Worm (Caenorhabditis elegans): ENCODE data around the gene ilcr-2.
A peak's percentile ranks its signal among the peaks of the same experiment; 100 is the strongest.

ilcr-2 gene

ce11 chrII:5449620-5450019, 25.4 kb upstream of the ilcr-2 start:
- TF ChIP-seq med-1 (GFP tag; optimal IDR thresholded peaks at IDR 0.05; ENCODE audit: insufficient read depth), result no peak
- no peak for TF ChIP-seq ztf-23 (GFP tag; IDR thresholded peaks at IDR 0.05)
- no peak for TF ChIP-seq flt-1 (GFP tag; IDR thresholded peaks at IDR 0.05)
- TF ChIP-seq klf-2 (GFP tag; conservative IDR thresholded peaks at IDR 0.05), result no peak
- no peak for TF ChIP-seq cog-1 (tag; optimal IDR thresholded peaks at IDR 0.05)
- no peak for TF ChIP-seq tab-1 (GFP tag; IDR thresholded peaks at IDR 0.05)
- no peak for TF ChIP-seq ref-1 (GFP tag; conservative IDR thresholded peaks at IDR 0.05)
- TF ChIP-seq T22C8.4 (GFP tag; IDR thresholded peaks at IDR 0.05), result no peak
- TF ChIP-seq ztf-29 (GFP tag; IDR thresholded peaks at IDR 0.05), result no peak

- TF ChIP-seq cog-1 (tag; optimal IDR thresholded peaks at IDR 0.05), result no peak
- no peak for TF ChIP-seq ref-1 (GFP tag; conservative IDR thresholded peaks at IDR 0.05)
- no peak for TF ChIP-seq klf-2 (GFP tag; conservative IDR thresholded peaks at IDR 0.05)
- TF ChIP-seq T22C8.4 (GFP tag; IDR thresholded peaks at IDR 0.05), result no peak
- TF ChIP-seq flt-1 (GFP tag; IDR thresholded peaks at IDR 0.05), result no peak
- no peak for TF ChIP-seq ztf-29 (GFP tag; IDR thresholded peaks at IDR 0.05)
- no peak for TF ChIP-seq med-1 (GFP tag; optimal IDR thresholded peaks at IDR 0.05; ENCODE audit: insufficient read depth)
- no peak for TF ChIP-seq tab-1 (GFP tag; IDR thresholded peaks at IDR 0.05)
- TF ChIP-seq ztf-23 (GFP tag; IDR thresholded peaks at IDR 0.05), result no peak
Measured at ce11 chrII:5451278-5451677, 23.8 kb upstream of the ilcr-2 start.

ce11 chrII:5453547-5453946, 21.5 kb upstream of the ilcr-2 start, which contains the start of gene dhs-5:
Gene dhs-5 (plus strand): TSS chrII:5453847.
- TF ChIP-seq klf-2 (GFP tag; conservative IDR thresholded peaks at IDR 0.05) (no peak), T22C8.4 (GFP tag; IDR thresholded peaks at IDR 0.05) (no peak), tab-1 (GFP tag; IDR thresholded peaks at IDR 0.05) (no peak), ztf-29 (GFP tag; IDR thresholded peaks at IDR 0.05) (no peak), ztf-23 (GFP tag; IDR thresholded peaks at IDR 0.05) (no peak), ref-1 (GFP tag; conservative IDR thresholded peaks at IDR 0.05) (no peak), cog-1 (tag; optimal IDR thresholded peaks at IDR 0.05) (no peak)

- TF ChIP-seq ref-1 (GFP tag; conservative IDR thresholded peaks at IDR 0.05) (no peak), ztf-23 (GFP tag; IDR thresholded peaks at IDR 0.05) (no peak), flt-1 (GFP tag; IDR thresholded peaks at IDR 0.05) (no peak), ztf-29 (GFP tag; IDR thresholded peaks at IDR 0.05) (no peak), cog-1 (tag; optimal IDR thresholded peaks at IDR 0.05) (no peak), klf-2 (GFP tag; conservative IDR thresholded peaks at IDR 0.05) (no peak), med-1 (GFP tag; optimal IDR thresholded peaks at IDR 0.05; ENCODE audit: insufficient read depth) (no peak), T22C8.4 (GFP tag; IDR thresholded peaks at IDR 0.05) (no peak), tab-1 (GFP tag; IDR thresholded peaks at IDR 0.05) (no peak)
Measured at ce11 chrII:5455650-5456355, 19.2 kb upstream of the ilcr-2 start, which contains the start of gene daz-1. Gene daz-1 (plus strand): TSS chrII:5456305.

- no peak for TF ChIP-seq ref-1 (GFP tag; conservative IDR thresholded peaks at IDR 0.05)
- no peak for TF ChIP-seq klf-2 (GFP tag; conservative IDR thresholded peaks at IDR 0.05)
- no peak for TF ChIP-seq med-1 (GFP tag; optimal IDR thresholded peaks at IDR 0.05; ENCODE audit: insufficient read depth)
- TF ChIP-seq flt-1 (GFP tag; IDR thresholded peaks at IDR 0.05), result no peak
- TF ChIP-seq cog-1 (tag; optimal IDR thresholded peaks at IDR 0.05), result no peak
- TF ChIP-seq ztf-29 (GFP tag; IDR thresholded peaks at IDR 0.05), result no peak
- TF ChIP-seq tab-1 (GFP tag; IDR thresholded peaks at IDR 0.05), result no peak
- no peak for TF ChIP-seq ztf-23 (GFP tag; IDR thresholded peaks at IDR 0.05)
Measured at ce11 chrII:5458683-5459410, 16.2 kb upstream of the ilcr-2 start.

- no peak for TF ChIP-seq T22C8.4 (GFP tag; IDR thresholded peaks at IDR 0.05)
- TF ChIP-seq cog-1 (tag; optimal IDR thresholded peaks at IDR 0.05), result no peak
- no peak for TF ChIP-seq ztf-23 (GFP tag; IDR thresholded peaks at IDR 0.05)
- no peak for TF ChIP-seq flt-1 (GFP tag; IDR thresholded peaks at IDR 0.05)
- no peak for TF ChIP-seq ref-1 (GFP tag; conservative IDR thresholded peaks at IDR 0.05)
- no peak for TF ChIP-seq med-1 (GFP tag; optimal IDR thresholded peaks at IDR 0.05; ENCODE audit: insufficient read depth)
- no peak for TF ChIP-seq ztf-29 (GFP tag; IDR thresholded peaks at IDR 0.05)
- no peak for TF ChIP-seq tab-1 (GFP tag; IDR thresholded peaks at IDR 0.05)
- no peak for TF ChIP-seq klf-2 (GFP tag; conservative IDR thresholded peaks at IDR 0.05)
Measured at ce11 chrII:5459534-5459933, 15.5 kb upstream of the ilcr-2 start.

- peak; percentile 16 for TF ChIP-seq cog-1 (tag; optimal IDR thresholded peaks at IDR 0.05)
- peak; percentile 72 for TF ChIP-seq T22C8.4 (GFP tag; IDR thresholded peaks at IDR 0.05)
- no peak for TF ChIP-seq flt-1 (GFP tag; IDR thresholded peaks at IDR 0.05)
Measured at ce11 chrII:5460911-5461310, 14.1 kb upstream of the ilcr-2 start.

- TF ChIP-seq T22C8.4 (GFP tag; IDR thresholded peaks at IDR 0.05), result no peak
Measured at ce11 chrII:5463692-5464300, 11.2 kb upstream of the ilcr-2 start.

ce11 chrII:5465729-5466408, 9.2 kb upstream of the ilcr-2 start, which contains the start of gene clr-1:
Gene clr-1 (plus strand): TSS chrII:5466358.
- TF ChIP-seq T22C8.4 (GFP tag; IDR thresholded peaks at IDR 0.05) (no peak), klf-2 (GFP tag; conservative IDR thresholded peaks at IDR 0.05) (no peak), flt-1 (GFP tag; IDR thresholded peaks at IDR 0.05) (no peak), cog-1 (tag; optimal IDR thresholded peaks at IDR 0.05) (no peak), tab-1 (GFP tag; IDR thresholded peaks at IDR 0.05) (no peak), med-1 (GFP tag; optimal IDR thresholded peaks at IDR 0.05; ENCODE audit: insufficient read depth) (no peak)

Data from whole organism, midembryonic.